Fruit fly (Drosophila melanogaster) whole organism, embryonic: ENCODE results near the gene CG3635.

Source experiments
- Aef1 ChIP-seq: fragments of 200-800 bp; sonication (Bioruptor generic); IDR thresholded peaks from 3 replicates; pipeline ENCODE4 v1.3.6; 2022; ENCODE audit warnings: missing biosample characterization, missing genetic modification characterization
- Blimp-1 ChIP-seq: fragments of 200-800 bp; sonication (Bioruptor generic); optimal IDR thresholded peaks from 3 replicates; lab custom pipeline; 2018; ENCODE audit warnings: missing biosample characterization, missing genetic modification characterization, mild to moderate bottlenecking, moderate library complexity, missing genetic modification reagents
- CG10209 ChIP-seq: fragments of 200-800 bp; sonication (Bioruptor generic); optimal IDR thresholded peaks from 3 replicates; lab custom pipeline; 2017; ENCODE audit warnings: missing biosample characterization, mild to moderate bottlenecking, missing genetic modification characterization, missing genetic modification reagents
- CG11695 ChIP-seq: fragments of 200-800 bp; sonication (Bioruptor generic); IDR thresholded peaks from 3 replicates; pipeline ENCODE4 v1.3.6; 2022; ENCODE audit warnings: missing biosample characterization, missing genetic modification characterization
- CG11723 ChIP-seq: fragments of 200-800 bp; sonication (Bioruptor generic); optimal IDR thresholded peaks from 2 replicates; lab custom pipeline; 2017; ENCODE audit warnings: missing biosample characterization, mild to moderate bottlenecking, missing genetic modification characterization
- CG12071 ChIP-seq: fragments of 200-800 bp; sonication (Bioruptor generic); optimal IDR thresholded peaks from 3 replicates; lab custom pipeline; 2018; ENCODE audit warnings: missing biosample characterization, mild to moderate bottlenecking, missing genetic modification characterization
- CG14014 ChIP-seq: fragments of 200-800 bp; sonication (Bioruptor generic); IDR thresholded peaks from 2 replicates; pipeline ENCODE4 v1.3.6; 2022; ENCODE audit warnings: missing biosample characterization, missing genetic modification characterization
- CG14860 ChIP-seq: fragments of 200-800 bp; sonication (Bioruptor generic); IDR thresholded peaks from 3 replicates; pipeline ENCODE4 v1.3.6; 2022; ENCODE audit warnings: missing biosample characterization, missing genetic modification characterization; ENCODE audit not compliant: partially characterized antibody
- CG2199 ChIP-seq: fragments of 200-800 bp; sonication (Bioruptor generic); IDR thresholded peaks from 3 replicates; pipeline ENCODE4 v1.3.6; 2022; ENCODE audit warnings: missing biosample characterization, missing genetic modification characterization
- CG2678 ChIP-seq: fragments of 200-800 bp; sonication (Bioruptor generic); optimal IDR thresholded peaks from 3 replicates; lab custom pipeline; 2019; ENCODE audit warnings: missing biosample characterization, mild to moderate bottlenecking, missing genetic modification characterization, moderate library complexity
- CG2889 ChIP-seq: fragments of 200-800 bp; sonication (Bioruptor generic); IDR thresholded peaks from 3 replicates; pipeline ENCODE4 v1.3.6; 2022; ENCODE audit warnings: missing biosample characterization, missing genetic modification characterization
- CG32532 ChIP-seq: fragments of 200-800 bp; sonication (Bioruptor generic); IDR thresholded peaks from 2 replicates; pipeline ENCODE4 v1.3.6; 2022; ENCODE audit warnings: missing biosample characterization, missing genetic modification characterization
- CG32767 ChIP-seq: fragments of 200-800 bp; sonication (Bioruptor generic); IDR thresholded peaks from 2 replicates; pipeline ENCODE4 v1.3.6; 2022; ENCODE audit warnings: missing biosample characterization, missing genetic modification characterization
- CG33213 ChIP-seq: fragments of 200-800 bp; sonication (Bioruptor generic); optimal IDR thresholded peaks from 3 replicates; lab custom pipeline; 2016; ENCODE audit warnings: missing biosample characterization, missing genetic modification characterization
- CG3726 ChIP-seq: fragments of 200-800 bp; sonication (Bioruptor generic); IDR thresholded peaks from 3 replicates; pipeline ENCODE4, ENCODE4 v1.3.6; 2022; ENCODE audit warnings: missing biosample characterization, missing genetic modification characterization
- CG4282 ChIP-seq: fragments of 200-800 bp; sonication (Bioruptor generic); optimal IDR thresholded peaks from 2 replicates; lab custom pipeline; 2016; ENCODE audit warnings: missing biosample characterization, missing genetic modification characterization
- CG4328 ChIP-seq: fragments of 200-800 bp; sonication (Bioruptor generic); optimal IDR thresholded peaks from 3 replicates; lab custom pipeline; 2017; ENCODE audit warnings: missing biosample characterization, missing genetic modification reagents, missing genetic modification characterization
- CG4617 ChIP-seq: fragments of 200-800 bp; sonication (Bioruptor generic); optimal IDR thresholded peaks from 3 replicates; lab custom pipeline; 2016; ENCODE audit warnings: missing biosample characterization, missing genetic modification characterization, borderline replicate concordance
- CG4854 ChIP-seq: fragments of 200-800 bp; sonication (Bioruptor generic); optimal IDR thresholded peaks from 2 replicates; lab custom pipeline; 2016; ENCODE audit warnings: missing biosample characterization, missing genetic modification characterization, inconsistent platforms
- CG5245 ChIP-seq: fragments of 200-800 bp; sonication (Bioruptor generic); optimal IDR thresholded peaks from 3 replicates; lab custom pipeline; 2016; ENCODE audit warnings: missing biosample characterization, missing genetic modification characterization
- CG6254 ChIP-seq: fragments of 200-800 bp; sonication (Bioruptor generic); optimal IDR thresholded peaks from 3 replicates; lab custom pipeline; 2017; ENCODE audit warnings: mild to moderate bottlenecking, missing biosample characterization, missing genetic modification reagents, missing genetic modification characterization
- CG7372 ChIP-seq: fragments of 200-800 bp; sonication (Bioruptor generic); IDR thresholded peaks from 2 replicates; pipeline ENCODE4 v1.3.6; 2022; ENCODE audit warnings: missing biosample characterization, missing genetic modification characterization
- CG7963 ChIP-seq: fragments of 200-800 bp; sonication (Bioruptor generic); IDR thresholded peaks from 3 replicates; pipeline ENCODE4 v1.3.6; 2022; ENCODE audit warnings: missing biosample characterization, missing genetic modification characterization; ENCODE audit not compliant: partially characterized antibody
- CG8281 ChIP-seq: fragments of 200-800 bp; sonication (Bioruptor generic); optimal IDR thresholded peaks from 2 replicates; lab custom pipeline; 2018; ENCODE audit warnings: missing biosample characterization, mild to moderate bottlenecking, missing genetic modification characterization, moderate library complexity
- Dbx ChIP-seq: fragments of 200-800 bp; sonication (Bioruptor generic); IDR thresholded peaks from 3 replicates; pipeline ENCODE4 v1.3.6; 2022; ENCODE audit warnings: missing biosample characterization, missing genetic modification characterization
- Dek ChIP-seq: fragments of 200-800 bp; sonication (Bioruptor generic); optimal IDR thresholded peaks from 3 replicates; lab custom pipeline; 2019; ENCODE audit warnings: missing biosample characterization, mild to moderate bottlenecking, missing genetic modification characterization, moderate library complexity
- E2f2 ChIP-seq: fragments of 200-800 bp; sonication (Bioruptor generic); IDR thresholded peaks from 2 replicates; pipeline ENCODE4 v1.3.6; 2022; ENCODE audit warnings: missing biosample characterization, missing genetic modification characterization
- Fer1 ChIP-seq: fragments of 200-800 bp; sonication (Bioruptor generic); optimal IDR thresholded peaks from 2 replicates; lab custom pipeline; 2017; ENCODE audit warnings: missing biosample characterization, mild to moderate bottlenecking, missing genetic modification characterization
- HmgZ ChIP-seq: fragments of 200-800 bp; sonication (Bioruptor generic); optimal IDR thresholded peaks from 2 replicates; lab custom pipeline; 2018; ENCODE audit warnings: missing biosample characterization, mild to moderate bottlenecking, missing genetic modification characterization
- Side ChIP-seq: fragments of 200-800 bp; sonication (Bioruptor generic); optimal IDR thresholded peaks from 2 replicates; lab custom pipeline; 2016; ENCODE audit warnings: missing biosample characterization, missing genetic modification characterization
- Sox100B ChIP-seq: fragments of 200-800 bp; sonication (Bioruptor generic); optimal IDR thresholded peaks from 3 replicates; lab custom pipeline; 2018; ENCODE audit warnings: missing biosample characterization, mild to moderate bottlenecking, missing genetic modification characterization
- Xbp1 ChIP-seq: fragments of 200-800 bp; sonication (Bioruptor generic); optimal IDR thresholded peaks from 3 replicates; lab custom pipeline; 2016; ENCODE audit warnings: missing biosample characterization, mild to moderate bottlenecking, missing genetic modification characterization
- ac ChIP-seq: fragments of 200-800 bp; sonication (Bioruptor generic); optimal IDR thresholded peaks from 3 replicates; lab custom pipeline; 2017; ENCODE audit warnings: missing biosample characterization, mild to moderate bottlenecking, missing genetic modification characterization
- bowl ChIP-seq: fragments of 200-800 bp; sonication (Bioruptor generic); IDR thresholded peaks from 2 replicates; pipeline ENCODE4 v1.3.6; 2022; ENCODE audit warnings: missing biosample characterization, missing genetic modification characterization
- cwo ChIP-seq: fragments of 200-800 bp; sonication (Bioruptor generic); optimal IDR thresholded peaks from 3 replicates; lab custom pipeline; 2017; ENCODE audit warnings: missing biosample characterization, missing genetic modification characterization, mild to moderate bottlenecking, moderate library complexity, missing genetic modification reagents
- disco-r ChIP-seq: fragments of 200-800 bp; sonication (Bioruptor generic); optimal IDR thresholded peaks from 2 replicates; lab custom pipeline; 2016; ENCODE audit warnings: missing biosample characterization, missing genetic modification characterization
- ems ChIP-seq: fragments of 200-800 bp; sonication (Bioruptor generic); optimal IDR thresholded peaks from 3 replicates; lab custom pipeline; 2016; ENCODE audit warnings: missing biosample characterization, missing genetic modification characterization
- ftz-f1 ChIP-seq: fragments of 200-800 bp; sonication (Bioruptor generic); optimal IDR thresholded peaks from 2 replicates; lab custom pipeline; 2016; ENCODE audit warnings: missing biosample characterization, missing genetic modification characterization
- gfzf ChIP-seq: fragments of 200-800 bp; sonication (Bioruptor generic); optimal IDR thresholded peaks from 2 replicates; lab custom pipeline; 2016; ENCODE audit warnings: missing biosample characterization, mild to moderate bottlenecking, missing genetic modification characterization, moderate library complexity
- lmd ChIP-seq: fragments of 200-800 bp; sonication (Bioruptor generic); IDR thresholded peaks from 2 replicates; pipeline ENCODE4 v1.3.6; 2022; ENCODE audit warnings: missing biosample characterization, missing genetic modification characterization
- pho ChIP-seq: fragments of 200-800 bp; sonication (Bioruptor generic); optimal IDR thresholded peaks from 2 replicates; lab custom pipeline; 2016; ENCODE audit warnings: missing biosample characterization, missing genetic modification characterization
- pzg ChIP-seq: fragments of 200-800 bp; sonication (Bioruptor generic); optimal IDR thresholded peaks from 3 replicates; lab custom pipeline; 2018; ENCODE audit warnings: missing biosample characterization, mild to moderate bottlenecking, missing genetic modification characterization, moderate library complexity
- repo ChIP-seq: fragments of 200-800 bp; sonication (Bioruptor generic); optimal IDR thresholded peaks from 2 replicates; lab custom pipeline; 2016; ENCODE audit warnings: missing biosample characterization, missing genetic modification characterization
- ro ChIP-seq: fragments of 200-800 bp; sonication (Bioruptor generic); IDR thresholded peaks from 2 replicates; pipeline ENCODE4 v1.3.6; 2022; ENCODE audit warnings: missing biosample characterization, missing genetic modification characterization
- row ChIP-seq: fragments of 200-800 bp; sonication (Bioruptor generic); IDR thresholded peaks from 3 replicates; pipeline ENCODE4 v1.3.6; 2022; ENCODE audit warnings: missing biosample characterization, missing genetic modification characterization
- schlank ChIP-seq: fragments of 200-800 bp; sonication (Bioruptor generic); optimal IDR thresholded peaks from 2 replicates; lab custom pipeline; 2018; ENCODE audit warnings: missing biosample characterization, mild to moderate bottlenecking, missing genetic modification characterization
- shn ChIP-seq: fragments of 200-800 bp; sonication (Bioruptor generic); optimal IDR thresholded peaks from 3 replicates; lab custom pipeline; 2016; ENCODE audit warnings: missing biosample characterization, missing genetic modification characterization
- stc ChIP-seq: fragments of 200-800 bp; sonication (Bioruptor generic); IDR thresholded peaks from 2 replicates; pipeline ENCODE4 v1.3.6; 2022; ENCODE audit warnings: missing biosample characterization, missing genetic modification characterization
- ttk ChIP-seq: fragments of 200-800 bp; sonication (Bioruptor generic); IDR thresholded peaks from 2 replicates; pipeline ENCODE4 v2.1.2; 2022; ENCODE audit warnings: missing biosample characterization, missing genetic modification characterization
- unc-4 ChIP-seq: fragments of 200-800 bp; sonication (Bioruptor generic); IDR thresholded peaks from 2 replicates; pipeline ENCODE4 v1.3.6; 2022; ENCODE audit warnings: missing biosample characterization, missing genetic modification characterization; ENCODE audit not compliant: partially characterized antibody

CG3635 gene

DNA sequence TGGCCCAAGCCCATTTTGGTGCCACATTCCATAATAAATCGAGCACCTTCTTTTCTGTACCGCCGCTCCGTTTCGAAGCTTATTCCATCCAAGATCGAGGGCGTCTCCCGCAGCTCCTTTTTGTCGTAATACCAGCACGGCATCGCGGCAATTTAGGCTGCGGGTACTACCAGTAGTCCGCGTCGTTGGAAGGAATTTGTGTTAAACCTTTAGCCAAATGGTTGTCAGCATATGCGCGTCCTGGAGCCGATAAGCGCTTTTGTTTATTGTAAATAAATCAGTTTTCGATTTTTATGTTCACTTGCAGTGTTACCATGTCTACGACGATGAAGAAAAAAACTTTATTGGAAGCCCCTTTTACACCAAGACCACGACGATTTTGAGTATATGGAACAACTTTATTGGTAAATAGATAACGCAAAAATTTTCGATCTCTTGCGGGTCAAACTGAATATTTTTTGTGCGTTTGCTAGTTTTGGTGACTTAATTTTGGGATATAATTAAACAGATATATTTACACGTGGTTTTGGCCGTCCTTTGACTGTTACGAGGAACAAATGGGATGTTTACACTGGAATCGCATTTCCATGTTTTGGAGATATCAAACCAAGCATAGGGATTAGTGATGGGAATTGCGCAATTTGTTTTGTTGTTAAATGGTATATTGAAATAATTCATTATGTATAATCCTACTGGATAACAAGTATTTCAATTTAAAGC is 45.5 kb upstream of the CG3635 start, which contains the start of gene CycK (continued):
- no peak for TF ChIP-seq ftz-f1 (GFP tag; lab: Kevin White, UChicago)
- TF ChIP-seq CG11695 = no peak
- TF ChIP-seq Sox100B (GFP tag; lab: Kevin White, UChicago) = no peak
- TF ChIP-seq row (GFP tag; lab: Robert Waterston, UW) = peak; percentile 84
- peak; percentile 64 for TF ChIP-seq gfzf (GFP tag; lab: Kevin White, UChicago)
- no peak for TF ChIP-seq Aef1 (GFP tag; lab: Robert Waterston, UW)
- TF ChIP-seq CG7963 = no peak
- no peak for TF ChIP-seq pho
- no peak for TF ChIP-seq stc (GFP tag; lab: Robert Waterston, UW)
- TF ChIP-seq lmd (GFP tag; lab: Robert Waterston, UW) = no peak; the same call in 1 of the 2 replicates
- no peak for TF ChIP-seq CG10209
- no peak for TF ChIP-seq CG6254 (GFP tag; lab: Kevin White, UChicago)
- no peak for TF ChIP-seq CG8281 (tag; lab: Kevin White, UChicago)
- TF ChIP-seq Xbp1 (GFP tag; lab: Kevin White, UChicago) = peak; percentile 3
- peak; percentile 42 for TF ChIP-seq HmgZ (tag; lab: Kevin White, UChicago)
- TF ChIP-seq Blimp-1 (GFP tag; lab: Kevin White, UChicago) = no peak
- TF ChIP-seq ems (GFP tag; lab: Kevin White, UChicago) = no peak
- 0 out of 3 replicates have a peak, but pooled peaks have one; percentile 64 for TF ChIP-seq CG2199 (GFP tag; lab: Robert Waterston, UW)
- TF ChIP-seq CG12071 (GFP tag; lab: Kevin White, UChicago) = no peak
- peak; percentile 84 for TF ChIP-seq CG11723 (GFP tag; lab: Kevin White, UChicago)
- TF ChIP-seq CG14860 = no peak
- TF ChIP-seq CG2678 (tag; lab: Kevin White, UChicago) = no peak
- TF ChIP-seq Side (GFP tag; lab: Kevin White, UChicago) = no peak
- no peak for TF ChIP-seq cwo (GFP tag; lab: Kevin White, UChicago)
- TF ChIP-seq repo (GFP tag; lab: Kevin White, UChicago) = no peak
- TF ChIP-seq CG4617 (GFP tag; lab: Kevin White, UChicago) = peak; percentile 66
- TF ChIP-seq ro = no peak
- TF ChIP-seq CG4854 (GFP tag; lab: Kevin White, UChicago) = no peak
- no peak for TF ChIP-seq CG14014 (GFP tag; lab: Robert Waterston, UW)
- TF ChIP-seq CG33213 (GFP tag; lab: Kevin White, UChicago) = peak; percentile 13
- TF ChIP-seq Fer1 (GFP tag; lab: Kevin White, UChicago) = no peak
- TF ChIP-seq E2f2 = no peak
- TF ChIP-seq disco-r (GFP tag; lab: Kevin White, UChicago) = no peak
- TF ChIP-seq bowl = no peak
- no peak for TF ChIP-seq schlank (tag; lab: Kevin White, UChicago)
- no peak for TF ChIP-seq ttk
- TF ChIP-seq CG2889 (GFP tag; lab: Robert Waterston, UW) = no peak
- no peak; the same call in 1 of the 2 replicates for TF ChIP-seq CG32532 (GFP tag; lab: Robert Waterston, UW)
- no peak for TF ChIP-seq Dbx (GFP tag; lab: Robert Waterston, UW)
- TF ChIP-seq CG32767 (GFP tag; lab: Robert Waterston, UW) = no peak
- TF ChIP-seq unc-4 (GFP tag; lab: Robert Waterston, UW) = no peak
- no peak for TF ChIP-seq ac (GFP tag; lab: Kevin White, UChicago)
- no peak for TF ChIP-seq CG7372 (GFP tag; lab: Robert Waterston, UW)
- no peak for TF ChIP-seq CG4328 (GFP tag; lab: Kevin White, UChicago)
- peak; percentile 34 for TF ChIP-seq pzg
- no peak for TF ChIP-seq Dek (tag; lab: Kevin White, UChicago)
- peak; percentile 9 for TF ChIP-seq shn (GFP tag; lab: Kevin White, UChicago)
- TF ChIP-seq CG5245 = no peak
- TF ChIP-seq CG4282 (GFP tag; lab: Kevin White, UChicago) = no peak
- TF ChIP-seq CG3726 (GFP tag; lab: Robert Waterston, UW) = no peak
